Fruit fly (Drosophila melanogaster): ENCODE results near the gene CG9098.

The CG9098 gene

dm6 chr2L:5974122-5974521 is 38.0 kb downstream of the CG9098 start (continued):
- TF ChIP-seq CG12219 (GFP tag; optimal IDR thresholded peaks at IDR 0.05), result peak; percentile 34
- peak; percentile 53 for TF ChIP-seq tap (tag; optimal IDR thresholded peaks at IDR 0.05)
- TF ChIP-seq CG15601 (tag; optimal IDR thresholded peaks at IDR 0.05), result peak; percentile 82
- peak; percentile 89 for TF ChIP-seq CG7987 (GFP tag; optimal IDR thresholded peaks at IDR 0.05)
- TF ChIP-seq CG11723 (GFP tag; optimal IDR thresholded peaks at IDR 0.05), result peak; percentile 65
- TF ChIP-seq CG30020 (tag; optimal IDR thresholded peaks at IDR 0.05), result no peak
- TF ChIP-seq Nf-YC (tag; optimal IDR thresholded peaks at IDR 0.05), result peak; percentile 13
- TF ChIP-seq fd102C (GFP tag; optimal IDR thresholded peaks at IDR 0.05), result no peak
- peak; percentile 15 for TF ChIP-seq kah (GFP tag; optimal IDR thresholded peaks at IDR 0.05)
- peak; percentile 47; the same call in 1 of the 2 replicates for TF ChIP-seq CG31441 (GFP tag; IDR thresholded peaks at IDR 0.05)
- TF ChIP-seq NfI (GFP tag; optimal IDR thresholded peaks at IDR 0.05), result peak; percentile 45
- no peak for TF ChIP-seq Hr39 (optimal IDR thresholded peaks at IDR 0.05)
- TF ChIP-seq CG17912 (GFP tag; optimal IDR thresholded peaks at IDR 0.05), result peak; percentile 61
- peak; percentile 36; the same call in 1 of the 2 replicates for TF ChIP-seq Rfx (GFP tag; IDR thresholded peaks at IDR 0.05)
- peak in 1 of 3 experiments; percentile 19 for TF ChIP-seq lola (GFP tag; optimal IDR thresholded peaks at IDR 0.05)
- TF ChIP-seq sr (GFP tag; IDR thresholded peaks at IDR 0.05), result peak; percentile 49; the same call in 2 of the 3 replicates
- TF ChIP-seq CG6813 (GFP tag; optimal IDR thresholded peaks at IDR 0.05), result peak; percentile 73
- TF ChIP-seq fd3F (GFP tag; optimal IDR thresholded peaks at IDR 0.05), result peak; percentile 54
- peak; percentile 56 for TF ChIP-seq tup (GFP tag; optimal IDR thresholded peaks at IDR 0.05)
- no peak for TF ChIP-seq grn (GFP tag; optimal IDR thresholded peaks at IDR 0.05)
- TF ChIP-seq CG6175 (GFP tag; IDR thresholded peaks at IDR 0.05), result peak; percentile 59; the same call in 1 of the 3 replicates
- no peak for TF ChIP-seq C15 (GFP tag; IDR thresholded peaks at IDR 0.05)
- TF ChIP-seq CG11085 (GFP tag; IDR thresholded peaks at IDR 0.05), result no peak
- TF ChIP-seq br (optimal IDR thresholded peaks at IDR 0.05), result no peak
- no peak for TF ChIP-seq gsb (GFP tag; IDR thresholded peaks at IDR 0.05)
- TF ChIP-seq CG2202 (tag; optimal IDR thresholded peaks at IDR 0.05), result peak; percentile 52
- no peak for TF ChIP-seq CTCF (GFP tag; optimal IDR thresholded peaks at IDR 0.05)
- no peak for TF ChIP-seq Abd-B (GFP tag; optimal IDR thresholded peaks at IDR 0.05)
- no peak for TF ChIP-seq Bteb2 (GFP tag; optimal IDR thresholded peaks at IDR 0.05)
- peak; percentile 33 for TF ChIP-seq CG12104 (GFP tag; optimal IDR thresholded peaks at IDR 0.05)
- TF ChIP-seq hbn (GFP tag; IDR thresholded peaks at IDR 0.05; ENCODE audit: partially characterized antibody), result no peak
- peak; percentile 76; the same call in 1 of the 2 replicates for TF ChIP-seq Awh (GFP tag; IDR thresholded peaks at IDR 0.05)
- peak; percentile 73 for TF ChIP-seq nau (GFP tag; optimal IDR thresholded peaks at IDR 0.05)

dm6 chr2L:5972588-5973236 is 39.4 kb downstream of the CG9098 start:
- TF ChIP-seq Trl (optimal IDR thresholded peaks at IDR 0.05), result peak; percentile 30 to 58
- TF ChIP-seq Trl (GFP tag; optimal IDR thresholded peaks at IDR 0.05), result no peak
- TF ChIP-seq sd (tag; optimal IDR thresholded peaks at IDR 0.05), result peak; percentile 30
- 0 out of 2 replicates have a peak, but pooled peaks have one; percentile 19 for TF ChIP-seq CG31441 (GFP tag; IDR thresholded peaks at IDR 0.05)
- peak in 1 of 2 experiments; percentile 41 for TF ChIP-seq Pdp1 (GFP tag; optimal IDR thresholded peaks at IDR 0.05)
- no peak for TF ChIP-seq CG14965 (GFP tag; optimal IDR thresholded peaks at IDR 0.05; ENCODE audit: borderline replicate concordance)
- peak; percentile 70 for TF ChIP-seq CG12769 (tag; optimal IDR thresholded peaks at IDR 0.05)
- TF ChIP-seq Opbp (GFP tag; IDR thresholded peaks at IDR 0.05; ENCODE audit: partially characterized antibody), result no peak
- peak; percentile 78 for TF ChIP-seq z (GFP tag; IDR thresholded peaks at IDR 0.05)
- 0 out of 3 replicates have a peak, but pooled peaks have one; percentile 18 for TF ChIP-seq ci (GFP tag; IDR thresholded peaks at IDR 0.05)
- TF ChIP-seq CG9727 (GFP tag; optimal IDR thresholded peaks at IDR 0.05), result no peak
- TF ChIP-seq crol (GFP tag; IDR thresholded peaks at IDR 0.05), result peak; percentile 69; the same call in 1 of the 2 replicates
- no peak for TF ChIP-seq CG5245 (GFP tag; optimal IDR thresholded peaks at IDR 0.05)
- TF ChIP-seq CG2199 (GFP tag; IDR thresholded peaks at IDR 0.05), result peak; percentile 29; the same call in 1 of the 3 replicates
- peak; percentile 20; the same call in 1 of the 2 replicates for TF ChIP-seq CG32767 (GFP tag; IDR thresholded peaks at IDR 0.05)

All from whole organism, embryonic.